Fruit fly (Drosophila melanogaster): Measurements from ENCODE around the gene Slob.

Slob gene

DNA sequence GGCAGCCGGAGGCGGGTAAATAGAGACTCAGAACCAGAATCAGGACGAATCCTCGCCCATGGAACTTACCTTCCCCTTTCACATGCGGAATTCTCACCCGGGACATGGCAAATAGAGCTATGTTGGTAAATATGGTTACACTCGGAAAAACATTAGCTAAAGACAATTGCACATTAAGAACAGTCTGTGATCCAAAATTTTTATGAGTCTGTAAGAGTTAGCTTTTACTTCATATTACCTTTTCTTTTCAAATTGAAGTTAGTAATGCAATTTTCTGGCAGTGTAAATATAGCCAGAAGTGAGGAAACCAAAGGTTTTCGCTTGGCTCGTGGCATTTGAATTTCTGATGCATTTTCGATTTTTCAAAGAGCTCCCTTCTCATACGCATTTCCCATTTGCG, 39.7 kb downstream of the Slob start:
- TF ChIP-seq CG14711 (tag; optimal IDR thresholded peaks at IDR 0.05), result no peak

- TF ChIP-seq kay (GFP tag; ENCODE audit: borderline replicate concordance) (no peak), Mnt (GFP tag; optimal IDR thresholded peaks at IDR 0.05) (no peak), CG11617 (GFP tag; optimal IDR thresholded peaks at IDR 0.05) (no peak), CG14711 (tag; optimal IDR thresholded peaks at IDR 0.05) (no peak), cnc (optimal IDR thresholded peaks at IDR 0.05) (no peak)
Measured at dm6 chr2L:7632783-7633182, 42.1 kb downstream of the Slob start.

DNA sequence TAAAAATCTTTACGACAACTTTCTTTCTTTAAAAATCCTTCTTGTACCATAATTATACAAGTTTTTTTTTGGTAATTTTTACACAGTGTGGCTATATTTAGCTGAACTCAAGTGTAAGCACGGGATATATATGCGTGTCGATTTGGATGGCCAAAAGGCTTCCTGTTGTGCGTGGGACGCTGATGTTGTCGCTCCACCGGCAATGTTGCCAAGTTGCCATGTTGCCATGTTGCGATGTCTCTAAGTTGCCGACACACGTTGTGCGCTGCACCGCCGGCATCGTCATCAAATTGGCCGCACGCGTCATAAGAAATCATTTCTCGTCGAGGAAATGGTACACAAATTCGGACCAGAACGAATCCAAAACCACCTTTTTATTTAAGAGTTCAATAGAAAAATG, 44.2 kb downstream of the Slob start:
- TF ChIP-seq CG33017 (tag; optimal IDR thresholded peaks at IDR 0.05) (no peak), kay (GFP tag; ENCODE audit: borderline replicate concordance) (no peak), CG14711 (tag; optimal IDR thresholded peaks at IDR 0.05) (no peak), CG7045 (GFP tag; optimal IDR thresholded peaks at IDR 0.05) (no peak), cnc (optimal IDR thresholded peaks at IDR 0.05) (no peak), Mnt (GFP tag; optimal IDR thresholded peaks at IDR 0.05) (no peak), Crg-1 (GFP tag; optimal IDR thresholded peaks at IDR 0.05) (no peak), pad (GFP tag; optimal IDR thresholded peaks at IDR 0.05) (no peak), CG1620 (GFP tag; optimal IDR thresholded peaks at IDR 0.05) (no peak), CG11617 (GFP tag; optimal IDR thresholded peaks at IDR 0.05) (no peak)

- TF ChIP-seq CG1620 (GFP tag; optimal IDR thresholded peaks at IDR 0.05) (no peak), Mnt (GFP tag; optimal IDR thresholded peaks at IDR 0.05) (no peak), bab1 (GFP tag; optimal IDR thresholded peaks at IDR 0.05) (no peak), ovo (GFP tag; optimal IDR thresholded peaks at IDR 0.05) (no peak), toe (GFP tag; optimal IDR thresholded peaks at IDR 0.05) (no peak), cic (GFP tag; optimal IDR thresholded peaks at IDR 0.05) (no peak), tj (GFP tag; optimal IDR thresholded peaks at IDR 0.05) (no peak), CG7045 (GFP tag; optimal IDR thresholded peaks at IDR 0.05) (no peak), CG12768 (GFP tag; optimal IDR thresholded peaks at IDR 0.05) (no peak), pad (GFP tag; optimal IDR thresholded peaks at IDR 0.05) (no peak), CG7101 (tag; optimal IDR thresholded peaks at IDR 0.05) (no peak), Hr96 (GFP tag; optimal IDR thresholded peaks at IDR 0.05) (no peak), cnc (optimal IDR thresholded peaks at IDR 0.05) (no peak), Clk (GFP tag; optimal IDR thresholded peaks at IDR 0.05) (no peak), CG14711 (tag; optimal IDR thresholded peaks at IDR 0.05) (no peak)
Measured at dm6 chr2L:7628382-7628965, 46.4 kb downstream of the Slob start.

- TF ChIP-seq CG33017 (tag; optimal IDR thresholded peaks at IDR 0.05), result no peak
- TF ChIP-seq toe (GFP tag; optimal IDR thresholded peaks at IDR 0.05), result no peak
- no peak for TF ChIP-seq Hr96 (GFP tag; optimal IDR thresholded peaks at IDR 0.05)
- no peak for TF ChIP-seq cic (GFP tag; optimal IDR thresholded peaks at IDR 0.05)
- no peak for TF ChIP-seq Clk (GFP tag; optimal IDR thresholded peaks at IDR 0.05)
- TF ChIP-seq CG7045 (GFP tag; optimal IDR thresholded peaks at IDR 0.05), result no peak
- TF ChIP-seq ovo (GFP tag; optimal IDR thresholded peaks at IDR 0.05), result no peak
Measured at dm6 chr2L:7627474-7627873, 47.4 kb downstream of the Slob start.

dm6 chr2L:7624096-7624843, 50.6 kb downstream of the Slob start:
- TF ChIP-seq cic (GFP tag; optimal IDR thresholded peaks at IDR 0.05) (no peak), kay (GFP tag; ENCODE audit: borderline replicate concordance) (peak; percentile 61)

- TF ChIP-seq kay (GFP tag; ENCODE audit: borderline replicate concordance), result no peak
- TF ChIP-seq pad (GFP tag; optimal IDR thresholded peaks at IDR 0.05), result no peak
- TF ChIP-seq Hr96 (GFP tag; optimal IDR thresholded peaks at IDR 0.05), result no peak
- TF ChIP-seq cic (GFP tag; optimal IDR thresholded peaks at IDR 0.05), result no peak
- no peak for TF ChIP-seq tj (GFP tag; optimal IDR thresholded peaks at IDR 0.05)
- TF ChIP-seq Clk (GFP tag; optimal IDR thresholded peaks at IDR 0.05), result no peak
- no peak for TF ChIP-seq Crg-1 (GFP tag; optimal IDR thresholded peaks at IDR 0.05)
- no peak for TF ChIP-seq CG33017 (tag; optimal IDR thresholded peaks at IDR 0.05)
- TF ChIP-seq CG5204 (GFP tag; optimal IDR thresholded peaks at IDR 0.05), result no peak
- no peak for TF ChIP-seq cnc (optimal IDR thresholded peaks at IDR 0.05)
- no peak for TF ChIP-seq toe (GFP tag; optimal IDR thresholded peaks at IDR 0.05)
- TF ChIP-seq ovo (GFP tag; optimal IDR thresholded peaks at IDR 0.05), result no peak
- TF ChIP-seq bab1 (GFP tag; optimal IDR thresholded peaks at IDR 0.05), result no peak
- TF ChIP-seq CG7045 (GFP tag; optimal IDR thresholded peaks at IDR 0.05), result no peak
- TF ChIP-seq CG11617 (GFP tag; optimal IDR thresholded peaks at IDR 0.05), result no peak
- no peak for TF ChIP-seq Mnt (GFP tag; optimal IDR thresholded peaks at IDR 0.05)
- no peak for TF ChIP-seq CG12768 (GFP tag; optimal IDR thresholded peaks at IDR 0.05)
Measured at dm6 chr2L:7621706-7622105, 53.2 kb downstream of the Slob start.

All from whole organism, adult.